Worm (Caenorhabditis elegans) whole organism, L4 larva: ENCODE data around the gene Y59E1A.4.
A peak's percentile ranks its signal among the peaks of the same experiment; 100 is the strongest.

Experiments
- F44E2.7 ChIP-seq: fragments of 200-800 bp; sonication (Bioruptor generic); IDR thresholded peaks from 2 replicates; pipeline ENCODE4 v2.1.2; 2022; ENCODE audit warnings: missing genetic modification characterization, missing compliant biosample characterization
- aha-1 ChIP-seq: fragments of 150-350 bp; peaks from one replicate; lab custom pipeline; 2014; ENCODE audit warnings: missing biosample characterization, missing genetic modification characterization
- ceh-20 ChIP-seq: fragments of 200-800 bp; sonication (Bioruptor generic); IDR thresholded peaks from 2 replicates; pipeline ENCODE4 v1.3.6; 2022; ENCODE audit warnings: missing genetic modification reagents, missing genetic modification characterization, missing compliant biosample characterization
- ceh-82 ChIP-seq: sonication (generic microtip); optimal IDR thresholded peaks from 2 replicates; lab custom pipeline; 2017; ENCODE audit warnings: missing biosample characterization, missing genetic modification characterization
- dmd-6 ChIP-seq: fragments of 200-800 bp; sonication (Bioruptor generic); IDR thresholded peaks from 2 replicates; pipeline ENCODE4 v1.3.6; 2022; ENCODE audit warnings: missing genetic modification reagents, missing genetic modification characterization, missing compliant biosample characterization
- hmg-1.1 ChIP-seq: fragments of 200-800 bp; sonication (Bioruptor generic); IDR thresholded peaks from 2 replicates; pipeline ENCODE4 v1.3.6; 2022; ENCODE audit warnings: missing genetic modification reagents, missing genetic modification characterization, missing compliant biosample characterization
- mep-1 ChIP-seq: fragments of 150-350 bp; sonication (generic microtip); optimal IDR thresholded peaks from 3 replicates; lab custom pipeline; 2014; ENCODE audit warnings: missing biosample characterization, missing genetic modification characterization
- mes-2 ChIP-seq: sonication (generic microtip); optimal IDR thresholded peaks from 2 replicates; lab custom pipeline; 2016; ENCODE audit warnings: missing genotype, mild to moderate bottlenecking, missing genetic modification characterization, missing compliant biosample characterization; ENCODE audit not compliant: poor library complexity, severe bottlenecking
- mxl-2 ChIP-seq: fragments of 200-800 bp; sonication (Bioruptor generic); conservative IDR thresholded peaks from 2 replicates; pipeline ENCODE4 v1.3.6; 2022; ENCODE audit warnings: missing genetic modification reagents, missing genetic modification characterization, missing compliant biosample characterization
- nhr-111 ChIP-seq: fragments of 200-800 bp; sonication (Bioruptor generic); optimal IDR thresholded peaks from 2 replicates; lab custom pipeline; 2018; ENCODE audit warnings: mild to moderate bottlenecking, missing genetic modification characterization, missing compliant biosample characterization
- nhr-237 ChIP-seq: sonication (generic microtip); optimal IDR thresholded peaks from 2 replicates; lab custom pipeline; 2017; ENCODE audit warnings: missing biosample characterization, missing genetic modification characterization
- nhr-41 ChIP-seq: fragments of 200-800 bp; sonication (Bioruptor generic); IDR thresholded peaks from 2 replicates; pipeline ENCODE4 v1.3.6; 2022; ENCODE audit warnings: missing genetic modification reagents, missing genetic modification characterization, missing compliant biosample characterization
- nhr-76 ChIP-seq: fragments of 150-350 bp; optimal IDR thresholded peaks from 2 replicates; lab custom pipeline; 2014; ENCODE audit warnings: missing biosample characterization, missing genetic modification characterization
- spr-1 ChIP-seq: sonication (generic microtip); optimal IDR thresholded peaks from 2 replicates; lab custom pipeline; 2016; ENCODE audit warnings: mild to moderate bottlenecking, missing genetic modification characterization, missing compliant biosample characterization
- tra-1 ChIP-seq: fragments of 200-800 bp; sonication (Bioruptor generic); IDR thresholded peaks from 2 replicates; pipeline ENCODE4 v1.3.6; 2022; ENCODE audit warnings: missing genetic modification reagents, missing genetic modification characterization, missing compliant biosample characterization
- unc-39 ChIP-seq: sonication (generic microtip); optimal IDR thresholded peaks from 2 replicates; lab custom pipeline; 2017; ENCODE audit warnings: missing biosample characterization, missing genetic modification characterization
- unc-62 ChIP-seq, 3 experiments: fragments of 150-350 bp in 1 of 3; sonication (generic microtip); optimal IDR thresholded peaks in 2 of 3; peaks in 1 of 3; 1 replicate in 1 of 3; 2 replicates in 2 of 3; lab custom pipeline; 2014 to 2017; ENCODE audit warnings: missing biosample characterization in 3 of 3, missing genetic modification characterization in 3 of 3, missing genetic modification reagents in 3 of 3, missing genotype in 1 of 3
- vab-7 ChIP-seq: fragments of 200-800 bp; sonication (Bioruptor generic); IDR thresholded peaks from 2 replicates; pipeline ENCODE4 v1.3.6; 2022; ENCODE audit warnings: missing genetic modification reagents, missing genetic modification characterization, missing compliant biosample characterization
- zfp-3 ChIP-seq: fragments of 200-800 bp; sonication (Bioruptor generic); conservative IDR thresholded peaks from 2 replicates; pipeline ENCODE4 v1.3.6; 2022; ENCODE audit warnings: missing genetic modification reagents, missing genetic modification characterization, missing compliant biosample characterization
- ztf-7 ChIP-seq: fragments of 150-350 bp; optimal IDR thresholded peaks from 2 replicates; lab custom pipeline; 2014; ENCODE audit warnings: missing biosample characterization, missing genetic modification characterization

Gene Y59E1A.4

DNA sequence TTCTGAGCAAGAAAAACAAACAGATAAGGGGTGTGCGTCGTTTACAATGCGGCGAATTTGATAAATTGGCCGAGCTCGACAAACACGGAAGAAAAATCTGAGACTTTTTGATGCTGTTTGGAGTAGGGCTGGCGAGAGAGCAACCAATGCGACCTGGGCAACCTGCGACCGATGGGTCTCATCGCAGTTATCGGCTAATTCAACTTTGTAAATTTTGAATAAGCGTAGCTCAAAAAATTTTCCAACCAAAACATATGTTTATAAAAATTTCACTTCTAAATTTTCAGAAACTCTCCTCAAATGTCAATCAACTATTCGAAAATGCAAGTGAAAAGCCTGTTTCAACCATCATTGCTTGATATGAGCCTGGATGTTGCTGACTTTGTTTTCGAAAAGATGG lies 47.9 kb downstream of the Y59E1A.4 start, which contains the start of gene B0294.3:
TSS of gene B0294.3 (plus strand) at position 301 of the 400 bp plus-strand sequence.
- TF ChIP-seq dmd-6 (GFP tag; lab: Robert Waterston, UW) (no peak), nhr-237 (tag; lab: Kevin White, UChicago) (no peak), ceh-82 (tag; lab: Kevin White, UChicago) (no peak), tra-1 (GFP tag; lab: Robert Waterston, UW) (no peak), spr-1 (tag; lab: Kevin White, UChicago) (no peak), nhr-111 (GFP tag; lab: Kevin White, UChicago) (no peak), unc-39 (tag; lab: Kevin White, UChicago) (no peak), nhr-76 (tag; lab: Kevin White, UChicago) (no peak), nhr-41 (GFP tag; lab: Robert Waterston, UW) (no peak), ceh-20 (GFP tag; lab: Robert Waterston, UW) (no peak), ztf-7 (no peak), F44E2.7 (no peak), zfp-3 (GFP tag; lab: Robert Waterston, UW) (no peak), vab-7 (GFP tag; lab: Robert Waterston, UW) (no peak)

DNA sequence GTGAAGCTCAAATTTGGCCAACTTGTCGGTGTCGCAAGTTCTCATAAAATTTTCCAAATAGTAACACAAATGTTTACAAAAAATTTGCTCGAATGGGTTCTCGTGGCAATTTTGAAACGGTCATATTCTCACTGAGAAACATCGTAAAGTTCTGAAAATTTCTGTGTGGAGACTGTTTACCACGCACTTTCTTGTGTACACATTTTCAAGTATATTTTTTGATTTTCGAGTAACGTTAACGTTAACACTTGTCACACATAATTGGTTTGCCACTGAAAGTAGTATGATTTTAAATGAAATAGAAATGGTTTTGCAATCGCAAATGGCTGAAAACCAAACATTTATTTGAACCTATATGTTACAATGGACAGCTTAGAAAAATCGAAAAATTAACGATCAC lies 49.0 kb downstream of the Y59E1A.4 start:
- TF ChIP-seq hmg-1.1 (GFP tag; lab: Robert Waterston, UW): no peak
- no peak for TF ChIP-seq aha-1 (tag; lab: Kevin White, UChicago)
- TF ChIP-seq mes-2 (tag; lab: Kevin White, UChicago): no peak
- TF ChIP-seq unc-62 (GFP tag; optimal IDR thresholded peaks at IDR 0.05 in 1 of 2; lab: Kevin White, UChicago): peak in 1 of 2 experiments; percentile 93
- no peak for TF ChIP-seq unc-62 (tag; optimal IDR thresholded peaks at IDR 0.05; lab: Kevin White, UChicago)
- TF ChIP-seq mep-1 (tag; lab: Kevin White, UChicago): no peak
- TF ChIP-seq mxl-2 (GFP tag; lab: Robert Waterston, UW): no peak
- TF ChIP-seq, all 104 proteins: peak for 1
